Fruit fly (Drosophila melanogaster) whole organism, embryonic: ENCODE results near the gene pav.

Experiments used
- Atf-2 ChIP-seq: fragments of 200-800 bp; sonication (Bioruptor generic); optimal IDR thresholded peaks from 2 replicates; lab custom pipeline; 2016; ENCODE audit warnings: missing biosample characterization, missing genetic modification characterization
- BEAF-32 ChIP-seq: fragments of 200-800 bp; sonication (Bioruptor generic); optimal IDR thresholded peaks from 3 replicates; lab custom pipeline; 2017; ENCODE audit warnings: missing biosample characterization, missing genetic modification characterization, mild to moderate bottlenecking, moderate library complexity, missing genetic modification reagents
- BtbVII ChIP-seq: fragments of 200-800 bp; sonication (Bioruptor generic); optimal IDR thresholded peaks from 3 replicates; lab custom pipeline; 2017; ENCODE audit warnings: missing biosample characterization, mild to moderate bottlenecking, missing genetic modification characterization
- C15 ChIP-seq: fragments of 200-800 bp; sonication (Bioruptor generic); IDR thresholded peaks from 3 replicates; pipeline ENCODE4 v1.3.6; 2022; ENCODE audit warnings: missing biosample characterization, missing genetic modification characterization
- CG10209 ChIP-seq: fragments of 200-800 bp; sonication (Bioruptor generic); optimal IDR thresholded peaks from 3 replicates; lab custom pipeline; 2017; ENCODE audit warnings: missing biosample characterization, mild to moderate bottlenecking, missing genetic modification characterization, missing genetic modification reagents
- CG11093 ChIP-seq: fragments of 200-800 bp; sonication (Bioruptor generic); IDR thresholded peaks from 3 replicates; pipeline ENCODE4 v1.3.6; 2022; ENCODE audit warnings: missing biosample characterization, missing genetic modification characterization
- CG12659 ChIP-seq: fragments of 200-800 bp; sonication (Bioruptor generic); optimal IDR thresholded peaks from 3 replicates; lab custom pipeline; 2017; ENCODE audit warnings: mild to moderate bottlenecking, missing biosample characterization, missing genetic modification reagents, missing genetic modification characterization
- CG13624 ChIP-seq: fragments of 200-800 bp; sonication (Bioruptor generic); optimal IDR thresholded peaks from 2 replicates; lab custom pipeline; 2016; ENCODE audit warnings: missing biosample characterization, missing genetic modification characterization
- CG14667 ChIP-seq: fragments of 200-800 bp; sonication (Bioruptor generic); IDR thresholded peaks from 2 replicates; pipeline ENCODE4 v1.3.6; 2022; ENCODE audit warnings: missing biosample characterization, missing genetic modification characterization
- CG15073 ChIP-seq: fragments of 200-800 bp; sonication (Bioruptor generic); optimal IDR thresholded peaks from 2 replicates; lab custom pipeline; 2016; ENCODE audit warnings: missing biosample characterization, missing genetic modification characterization
- CG2116 ChIP-seq: fragments of 200-800 bp; sonication (Bioruptor generic); optimal IDR thresholded peaks from 3 replicates; lab custom pipeline; 2018; ENCODE audit warnings: missing biosample characterization, mild to moderate bottlenecking, missing genetic modification characterization
- CG2712 ChIP-seq: fragments of 200-800 bp; optimal IDR thresholded peaks from 3 replicates; lab custom pipeline; 2019; ENCODE audit warnings: missing biosample characterization, mild to moderate bottlenecking, missing genetic modification characterization, moderate library complexity
- CG3065 ChIP-seq: fragments of 200-800 bp; sonication (Bioruptor generic); optimal IDR thresholded peaks from 2 replicates; lab custom pipeline; 2016; ENCODE audit warnings: missing biosample characterization, missing genetic modification characterization
- CG31224 ChIP-seq: fragments of 200-800 bp; sonication (Bioruptor generic); IDR thresholded peaks from 2 replicates; pipeline ENCODE4 v1.3.6; 2022; ENCODE audit warnings: missing biosample characterization, missing genetic modification characterization
- CG33213 ChIP-seq: fragments of 200-800 bp; sonication (Bioruptor generic); optimal IDR thresholded peaks from 3 replicates; lab custom pipeline; 2016; ENCODE audit warnings: missing biosample characterization, missing genetic modification characterization
- CG3407 ChIP-seq: fragments of 200-800 bp; sonication (Bioruptor generic); optimal IDR thresholded peaks from 2 replicates; lab custom pipeline; 2018; ENCODE audit warnings: missing biosample characterization, mild to moderate bottlenecking, missing genetic modification characterization
- CG34224 ChIP-seq: fragments of 200-800 bp; sonication (Bioruptor generic); IDR thresholded peaks from 3 replicates; pipeline ENCODE4 v1.3.6; 2022; ENCODE audit warnings: missing biosample characterization, missing genetic modification characterization; ENCODE audit not compliant: partially characterized antibody
- CG4282 ChIP-seq: fragments of 200-800 bp; sonication (Bioruptor generic); optimal IDR thresholded peaks from 2 replicates; lab custom pipeline; 2016; ENCODE audit warnings: missing biosample characterization, missing genetic modification characterization
- CG4360 ChIP-seq: fragments of 200-800 bp; sonication (Bioruptor generic); IDR thresholded peaks from 2 replicates; pipeline ENCODE4 v1.3.6; 2022; ENCODE audit warnings: missing biosample characterization, missing genetic modification characterization
- CG4707 ChIP-seq: fragments of 200-800 bp; sonication (Bioruptor generic); optimal IDR thresholded peaks from 2 replicates; lab custom pipeline; 2018; ENCODE audit warnings: missing biosample characterization, mild to moderate bottlenecking, missing genetic modification characterization, moderate library complexity
- CG4854 ChIP-seq: fragments of 200-800 bp; sonication (Bioruptor generic); optimal IDR thresholded peaks from 2 replicates; lab custom pipeline; 2016; ENCODE audit warnings: missing biosample characterization, missing genetic modification characterization, inconsistent platforms
- CG6175 ChIP-seq: fragments of 200-800 bp; sonication (Bioruptor generic); IDR thresholded peaks from 3 replicates; pipeline ENCODE4 v1.3.6; 2022; ENCODE audit warnings: missing biosample characterization, missing genetic modification characterization
- CG7357 ChIP-seq: fragments of 200-800 bp; sonication (Bioruptor generic); IDR thresholded peaks from 3 replicates; pipeline ENCODE4 v1.3.6; 2022; ENCODE audit warnings: missing biosample characterization, missing genetic modification characterization
- CG7928 ChIP-seq: fragments of 200-800 bp; sonication (Bioruptor generic); optimal IDR thresholded peaks from 2 replicates; lab custom pipeline; 2017; ENCODE audit warnings: missing biosample characterization, mild to moderate bottlenecking, missing genetic modification characterization
- CG8944 ChIP-seq: fragments of 200-800 bp; sonication (Bioruptor generic); optimal IDR thresholded peaks from 3 replicates; lab custom pipeline; 2016; ENCODE audit warnings: missing biosample characterization, missing genetic modification characterization
- Dref ChIP-seq: fragments of 200-800 bp; sonication (Bioruptor generic); IDR thresholded peaks from 2 replicates; pipeline ENCODE4 v1.3.6; 2022; ENCODE audit warnings: missing biosample characterization, missing genetic modification characterization
- Eip74EF ChIP-seq, 2 experiments: fragments of 200-800 bp in 1 of 2; fragments of >200 bp in 1 of 2; sonication (Bioruptor generic) in 1 of 2; optimal IDR thresholded peaks; 2 replicates each; lab custom pipeline; 2017 to 2019; ENCODE audit warnings: missing biosample characterization in 2 of 2, missing genetic modification characterization in 2 of 2, mild to moderate bottlenecking in 1 of 2, moderate library complexity in 1 of 2
- Ets65A ChIP-seq: fragments of 200-800 bp; sonication (Bioruptor generic); peaks from one replicate; lab custom pipeline; 2016; ENCODE audit warnings: missing biosample characterization, missing genetic modification characterization
- Ets97D ChIP-seq: fragments of 200-800 bp; sonication (Bioruptor generic); optimal IDR thresholded peaks from 3 replicates; lab custom pipeline; 2016; ENCODE audit warnings: missing biosample characterization, missing genetic modification characterization
- MBD-R2 ChIP-seq: fragments of 200-800 bp; sonication (Bioruptor generic); IDR thresholded peaks from 2 replicates; pipeline ENCODE4 v1.3.6; 2022; ENCODE audit warnings: missing biosample characterization, missing genetic modification characterization
- MTF-1 ChIP-seq: fragments of 200-800 bp; sonication (Bioruptor generic); optimal IDR thresholded peaks from 2 replicates; lab custom pipeline; 2018; ENCODE audit warnings: missing biosample characterization, mild to moderate bottlenecking, missing genetic modification characterization, borderline replicate concordance
- NC2α ChIP-seq: fragments of 200-800 bp; sonication (Bioruptor generic); optimal IDR thresholded peaks from 2 replicates; lab custom pipeline; 2016; ENCODE audit warnings: missing biosample characterization, missing genetic modification characterization
- Poxn ChIP-seq: fragments of 200-800 bp; sonication (Bioruptor generic); IDR thresholded peaks from 2 replicates; pipeline ENCODE4 v1.3.6; 2022; ENCODE audit warnings: missing biosample characterization, missing genetic modification characterization
- Sox100B ChIP-seq: fragments of 200-800 bp; sonication (Bioruptor generic); optimal IDR thresholded peaks from 3 replicates; lab custom pipeline; 2018; ENCODE audit warnings: missing biosample characterization, mild to moderate bottlenecking, missing genetic modification characterization
- corto ChIP-seq: fragments of 200-800 bp; sonication (Bioruptor generic); optimal IDR thresholded peaks from 2 replicates; lab custom pipeline; 2016; ENCODE audit warnings: missing biosample characterization, mild to moderate bottlenecking, missing genetic modification characterization, moderate library complexity
- crc ChIP-seq: fragments of 200-800 bp; sonication (Bioruptor generic); optimal IDR thresholded peaks from 2 replicates; lab custom pipeline; 2016; ENCODE audit warnings: missing biosample characterization, missing genetic modification characterization
- dan ChIP-seq: fragments of 200-800 bp; sonication (Bioruptor generic); IDR thresholded peaks from 2 replicates; pipeline ENCODE4 v1.3.6; 2022; ENCODE audit warnings: missing biosample characterization, missing genetic modification characterization
- ems ChIP-seq: fragments of 200-800 bp; sonication (Bioruptor generic); optimal IDR thresholded peaks from 3 replicates; lab custom pipeline; 2016; ENCODE audit warnings: missing biosample characterization, missing genetic modification characterization
- gsb ChIP-seq: fragments of 200-800 bp; sonication (Bioruptor generic); IDR thresholded peaks from 2 replicates; pipeline ENCODE4 v1.3.6; 2022; ENCODE audit warnings: missing biosample characterization, missing genetic modification characterization
- gsb-n ChIP-seq: fragments of 200-800 bp; sonication (Bioruptor generic); optimal IDR thresholded peaks from 3 replicates; lab custom pipeline; 2018; ENCODE audit warnings: missing biosample characterization, mild to moderate bottlenecking, missing genetic modification characterization
- jumu ChIP-seq: fragments of 200-800 bp; sonication (Bioruptor generic); optimal IDR thresholded peaks from 3 replicates; lab custom pipeline; 2016; ENCODE audit warnings: missing biosample characterization, missing genetic modification characterization
- lab ChIP-seq: fragments of 200-800 bp; sonication (Bioruptor generic); optimal IDR thresholded peaks from 3 replicates; lab custom pipeline; 2017; ENCODE audit warnings: missing biosample characterization, missing genetic modification characterization, mild to moderate bottlenecking, moderate library complexity, missing genetic modification reagents
- lmd ChIP-seq: fragments of 200-800 bp; sonication (Bioruptor generic); IDR thresholded peaks from 2 replicates; pipeline ENCODE4 v1.3.6; 2022; ENCODE audit warnings: missing biosample characterization, missing genetic modification characterization
- lola ChIP-seq, 3 experiments: fragments of >200 bp in 2 of 3; fragments of 200-800 bp in 1 of 3; sonication (Bioruptor generic) in 1 of 3; optimal IDR thresholded peaks; 2 replicates each; lab custom pipeline; 2017 to 2019; ENCODE audit warnings: missing biosample characterization in 3 of 3, missing genetic modification characterization in 3 of 3, mild to moderate bottlenecking in 1 of 3, moderate library complexity in 1 of 3
- p53 ChIP-seq: fragments of 200-800 bp; sonication (Bioruptor generic); optimal IDR thresholded peaks from 2 replicates; lab custom pipeline; 2016; ENCODE audit warnings: missing biosample characterization, missing genetic modification characterization
- slou ChIP-seq: fragments of 200-800 bp; sonication (Bioruptor generic); optimal IDR thresholded peaks from 3 replicates; lab custom pipeline; 2016; ENCODE audit warnings: missing biosample characterization, missing genetic modification characterization
- tin ChIP-seq: fragments of 200-800 bp; sonication (Bioruptor generic); optimal IDR thresholded peaks from 3 replicates; lab custom pipeline; 2016; ENCODE audit warnings: missing biosample characterization, missing genetic modification characterization
- wor ChIP-seq: fragments of 200-800 bp; sonication (Bioruptor generic); IDR thresholded peaks from 2 replicates; pipeline ENCODE4 v1.3.6; 2022; ENCODE audit warnings: missing biosample characterization, missing genetic modification characterization

pav gene

dm6 chr3L:4239442-4240322 lies 2.9 kb upstream of the pav start, which contains the start of gene Sqor (continued):
- TF ChIP-seq CG7357 (GFP tag; lab: Robert Waterston, UW) (peak; percentile 75), BEAF-32 (no peak), jumu (peak; percentile 82), dan (GFP tag; lab: Robert Waterston, UW) (no peak), Atf-2 (GFP tag; lab: Kevin White, UChicago) (peak; percentile 82), Sox100B (no peak), crc (GFP tag; lab: Kevin White, UChicago) (peak; percentile 86), Poxn (GFP tag; lab: Robert Waterston, UW) (peak; percentile 61), CG2712 (tag; lab: Kevin White, UChicago) (peak; percentile 79), p53 (GFP tag; lab: Kevin White, UChicago) (peak; percentile 79), CG6175 (GFP tag; lab: Robert Waterston, UW) (peak; percentile 69; the same call in 2 of the 3 replicates), ems (GFP tag; lab: Kevin White, UChicago) (peak; percentile 91), gsb (GFP tag; lab: Robert Waterston, UW) (peak; percentile 74), lab (GFP tag; lab: Kevin White, UChicago) (peak; percentile 84), lmd (peak; percentile 77), lola (GFP tag; optimal IDR thresholded peaks at IDR 0.05; lab: Kevin White, UChicago) (peak in 1 of 3 experiments; percentile 64), CG15073 (GFP tag; lab: Kevin White, UChicago) (peak; percentile 49), C15 (peak; percentile 77), Eip74EF (GFP tag; optimal IDR thresholded peaks at IDR 0.05; lab: Kevin White, UChicago) (peak in 1 of 2 experiments; percentile 70), CG2116 (GFP tag; lab: Kevin White, UChicago) (peak; percentile 54), Ets97D (GFP tag; lab: Kevin White, UChicago) (peak; percentile 20), CG11093 (GFP tag; lab: Robert Waterston, UW) (peak; percentile 57; the same call in 1 of the 3 replicates), corto (peak; percentile 83), CG4282 (GFP tag; lab: Kevin White, UChicago) (peak; percentile 80), CG13624 (GFP tag; lab: Kevin White, UChicago) (peak; percentile 81), CG4360 (GFP tag; lab: Robert Waterston, UW) (peak; percentile 41; the same call in 1 of the 2 replicates), CG34224 (GFP tag; lab: Robert Waterston, UW) (no peak), NC2α (GFP tag; lab: Kevin White, UChicago) (peak; percentile 52), slou (peak; percentile 68), Dref (no peak; the same call in 1 of the 2 replicates), CG8944 (GFP tag; lab: Kevin White, UChicago) (peak; percentile 81), CG12659 (GFP tag; lab: Kevin White, UChicago) (peak; percentile 91), CG14667 (GFP tag; lab: Robert Waterston, UW) (peak; percentile 63), tin (peak; percentile 54), CG7928 (peak; percentile 71), MBD-R2 (GFP tag; lab: Robert Waterston, UW) (peak; percentile 53; the same call in 1 of the 2 replicates), wor (GFP tag; lab: Robert Waterston, UW) (peak; percentile 70), CG3407 (peak; percentile 53), CG31224 (peak; percentile 63), MTF-1 (GFP tag; lab: Kevin White, UChicago) (peak; percentile 40), CG33213 (GFP tag; lab: Kevin White, UChicago) (peak; percentile 79), gsb-n (tag; lab: Kevin White, UChicago) (peak; percentile 25), Ets65A (GFP tag; lab: Kevin White, UChicago) (peak; percentile 95), CG4707 (GFP tag; lab: Kevin White, UChicago) (peak; percentile 34), CG4854 (GFP tag; lab: Kevin White, UChicago) (peak; percentile 81), CG10209 (GFP tag; lab: Kevin White, UChicago) (peak; percentile 89), CG3065 (peak; percentile 31), BtbVII (peak; percentile 90)
